Fruit fly (Drosophila melanogaster) whole organism, embryonic: ENCODE results near the gene Cip4.

Experiments used
- Asciz ChIP-seq: fragments of 200-800 bp; sonication (Bioruptor generic); optimal IDR thresholded peaks from 2 replicates; lab custom pipeline; 2017; ENCODE audit warnings: missing biosample characterization, mild to moderate bottlenecking, missing genetic modification characterization, missing genetic modification reagents
- CG11504 ChIP-seq: fragments of 200-800 bp; sonication (Bioruptor generic); optimal IDR thresholded peaks from 3 replicates; lab custom pipeline; 2019; ENCODE audit warnings: missing biosample characterization, mild to moderate bottlenecking, missing genetic modification characterization, moderate library complexity
- CG11695 ChIP-seq: fragments of 200-800 bp; sonication (Bioruptor generic); IDR thresholded peaks from 3 replicates; pipeline ENCODE4 v1.3.6; 2022; ENCODE audit warnings: missing biosample characterization, missing genetic modification characterization
- CG12391 ChIP-seq: fragments of 200-800 bp; sonication (Bioruptor generic); optimal IDR thresholded peaks from 3 replicates; lab custom pipeline; 2018; ENCODE audit warnings: missing biosample characterization, mild to moderate bottlenecking, missing genetic modification characterization, moderate library complexity
- CG12769 ChIP-seq: fragments of 200-800 bp; sonication (Bioruptor generic); optimal IDR thresholded peaks from 2 replicates; lab custom pipeline; 2019; ENCODE audit warnings: missing biosample characterization, mild to moderate bottlenecking, missing genetic modification characterization, moderate library complexity
- CG13296 ChIP-seq: fragments of 200-800 bp; sonication (Bioruptor generic); optimal IDR thresholded peaks from 3 replicates; lab custom pipeline; 2018; ENCODE audit warnings: missing biosample characterization, mild to moderate bottlenecking, missing genetic modification characterization
- CG13424 ChIP-seq: fragments of 200-800 bp; sonication (Bioruptor generic); optimal IDR thresholded peaks from 2 replicates; lab custom pipeline; 2019; ENCODE audit warnings: missing biosample characterization, mild to moderate bottlenecking, missing genetic modification characterization, moderate library complexity
- CG15269 ChIP-seq: fragments of 200-800 bp; sonication (Bioruptor generic); optimal IDR thresholded peaks from 2 replicates; lab custom pipeline; 2018; ENCODE audit warnings: missing biosample characterization, mild to moderate bottlenecking, missing genetic modification characterization, moderate library complexity
- CG1647 ChIP-seq: fragments of 200-800 bp; sonication (Bioruptor generic); optimal IDR thresholded peaks from 3 replicates; lab custom pipeline; 2016; ENCODE audit warnings: missing biosample characterization, missing genetic modification characterization
- CG18262 ChIP-seq: fragments of 200-800 bp; optimal IDR thresholded peaks from 3 replicates; lab custom pipeline; 2019; ENCODE audit warnings: missing biosample characterization, mild to moderate bottlenecking, missing genetic modification characterization, moderate library complexity
- CG2116 ChIP-seq: fragments of 200-800 bp; sonication (Bioruptor generic); optimal IDR thresholded peaks from 3 replicates; lab custom pipeline; 2018; ENCODE audit warnings: missing biosample characterization, mild to moderate bottlenecking, missing genetic modification characterization
- CG2120 ChIP-seq: fragments of 200-800 bp; sonication (Bioruptor generic); optimal IDR thresholded peaks from 3 replicates; lab custom pipeline; 2016; ENCODE audit warnings: missing biosample characterization, missing genetic modification characterization
- CG31441 ChIP-seq: fragments of 200-800 bp; sonication (Bioruptor generic); IDR thresholded peaks from 2 replicates; pipeline ENCODE4 v1.3.6; 2022; ENCODE audit warnings: missing biosample characterization, missing genetic modification characterization
- CG3281 ChIP-seq: fragments of 200-800 bp; sonication (Bioruptor generic); optimal IDR thresholded peaks from 3 replicates; lab custom pipeline; 2017; ENCODE audit warnings: missing biosample characterization, mild to moderate bottlenecking, missing genetic modification characterization
- CG34376 ChIP-seq: fragments of 200-800 bp; sonication (Bioruptor generic); optimal IDR thresholded peaks from 2 replicates; lab custom pipeline; 2018; ENCODE audit warnings: missing biosample characterization, mild to moderate bottlenecking, missing genetic modification characterization
- CG7556 ChIP-seq: fragments of 200-800 bp; sonication (Bioruptor generic); optimal IDR thresholded peaks from 2 replicates; lab custom pipeline; 2017; ENCODE audit warnings: missing biosample characterization, mild to moderate bottlenecking, missing genetic modification characterization
- CG7839 ChIP-seq: fragments of 200-800 bp; sonication (Bioruptor generic); optimal IDR thresholded peaks from 3 replicates; lab custom pipeline; 2018; ENCODE audit warnings: missing biosample characterization, mild to moderate bottlenecking, missing genetic modification characterization, moderate library complexity
- CG8290 ChIP-seq, 3 experiments: fragments of 200-800 bp; sonication (Bioruptor generic); optimal IDR thresholded peaks; 2 replicates each; lab custom pipeline; 2016 to 2019; ENCODE audit warnings: missing biosample characterization in 3 of 3, missing genetic modification characterization in 3 of 3, mild to moderate bottlenecking in 2 of 3, moderate library complexity in 1 of 3
- CG8388 ChIP-seq: fragments of 200-800 bp; sonication (Bioruptor generic); optimal IDR thresholded peaks from 2 replicates; lab custom pipeline; 2019; ENCODE audit warnings: missing biosample characterization, mild to moderate bottlenecking, missing genetic modification characterization, moderate library complexity
- CG8924 ChIP-seq: fragments of 200-800 bp; optimal IDR thresholded peaks from 3 replicates; lab custom pipeline; 2019; ENCODE audit warnings: missing biosample characterization, mild to moderate bottlenecking, missing genetic modification characterization, moderate library complexity
- CG9437 ChIP-seq: fragments of 200-800 bp; sonication (Bioruptor generic); optimal IDR thresholded peaks from 2 replicates; lab custom pipeline; 2018; ENCODE audit warnings: missing biosample characterization, mild to moderate bottlenecking, missing genetic modification characterization
- CoRest ChIP-seq: fragments of 200-800 bp; sonication (Bioruptor generic); optimal IDR thresholded peaks from 3 replicates; lab custom pipeline; 2018; ENCODE audit warnings: missing biosample characterization, mild to moderate bottlenecking, missing genetic modification characterization, moderate library complexity
- CrebB ChIP-seq: fragments of 200-800 bp; sonication (Bioruptor generic); optimal IDR thresholded peaks from 3 replicates; lab custom pipeline; 2018; ENCODE audit warnings: missing biosample characterization, mild to moderate bottlenecking, missing genetic modification characterization
- Deaf1 ChIP-seq: fragments of 200-800 bp; optimal IDR thresholded peaks from 3 replicates; lab custom pipeline; 2019; ENCODE audit warnings: missing biosample characterization, mild to moderate bottlenecking, missing genetic modification characterization, moderate library complexity
- Dp ChIP-seq: fragments of 200-800 bp; sonication (Bioruptor generic); optimal IDR thresholded peaks from 2 replicates; lab custom pipeline; 2018; ENCODE audit warnings: missing biosample characterization, mild to moderate bottlenecking, missing genetic modification characterization, moderate library complexity
- H15 ChIP-seq: fragments of 200-800 bp; sonication (Bioruptor generic); IDR thresholded peaks from 3 replicates; pipeline ENCODE4 v1.3.6; 2022; ENCODE audit warnings: missing biosample characterization, missing genetic modification characterization
- Max ChIP-seq: fragments of 200-800 bp; sonication (Bioruptor generic); optimal IDR thresholded peaks from 2 replicates; lab custom pipeline; 2016; ENCODE audit warnings: missing biosample characterization, mild to moderate bottlenecking, missing genetic modification characterization
- Med ChIP-seq: fragments of 200-800 bp; sonication (Bioruptor generic); peaks from one replicate; lab custom pipeline; 2016; ENCODE audit warnings: missing biosample characterization, missing genetic modification characterization, mild to moderate bottlenecking, inconsistent platforms, moderate library complexity
- Nf-YB ChIP-seq: fragments of 200-800 bp; sonication (Bioruptor generic); optimal IDR thresholded peaks from 3 replicates; lab custom pipeline; 2019; ENCODE audit warnings: missing biosample characterization, mild to moderate bottlenecking, missing genetic modification characterization, moderate library complexity
- Rx ChIP-seq: fragments of 200-800 bp; sonication (Bioruptor generic); IDR thresholded peaks from 2 replicates; pipeline ENCODE4 v1.3.6; 2022; ENCODE audit warnings: missing biosample characterization, missing genetic modification characterization
- Xbp1 ChIP-seq: fragments of 200-800 bp; sonication (Bioruptor generic); optimal IDR thresholded peaks from 3 replicates; lab custom pipeline; 2016; ENCODE audit warnings: missing biosample characterization, mild to moderate bottlenecking, missing genetic modification characterization
- Xrp1 ChIP-seq: fragments of 200-800 bp; sonication (Bioruptor generic); IDR thresholded peaks from 2 replicates; pipeline ENCODE4 v1.3.6; 2022; ENCODE audit warnings: missing biosample characterization, missing genetic modification characterization
- az2 ChIP-seq: fragments of 200-800 bp; sonication (Bioruptor generic); optimal IDR thresholded peaks from 3 replicates; lab custom pipeline; 2016; ENCODE audit warnings: missing biosample characterization, missing genetic modification characterization
- chif ChIP-seq, 2 experiments: fragments of 200-800 bp; sonication (Bioruptor generic); optimal IDR thresholded peaks; 3 replicates each; lab custom pipeline; 2016; ENCODE audit warnings: missing biosample characterization in 2 of 2, missing genetic modification characterization in 2 of 2
- dmrt11E ChIP-seq: fragments of 200-800 bp; sonication (Bioruptor generic); optimal IDR thresholded peaks from 3 replicates; lab custom pipeline; 2018; ENCODE audit warnings: missing biosample characterization, mild to moderate bottlenecking, missing genetic modification characterization, moderate library complexity
- dmrt99B ChIP-seq: fragments of 200-800 bp; sonication (Bioruptor generic); optimal IDR thresholded peaks from 2 replicates; lab custom pipeline; 2018; ENCODE audit warnings: missing biosample characterization, mild to moderate bottlenecking, missing genetic modification characterization, moderate library complexity
- dysf ChIP-seq: fragments of 200-800 bp; sonication (Bioruptor generic); IDR thresholded peaks from 3 replicates; pipeline ENCODE4 v1.3.6; 2022; ENCODE audit warnings: missing biosample characterization, missing genetic modification characterization
- exex ChIP-seq: fragments of 200-800 bp; sonication (Bioruptor generic); optimal IDR thresholded peaks from 4 replicates; lab custom pipeline; 2018; ENCODE audit warnings: missing biosample characterization, mild to moderate bottlenecking, missing genetic modification characterization, moderate library complexity
- fd3F ChIP-seq: fragments of 200-800 bp; sonication (Bioruptor generic); optimal IDR thresholded peaks from 2 replicates; lab custom pipeline; 2018; ENCODE audit warnings: missing biosample characterization, mild to moderate bottlenecking, missing genetic modification characterization, moderate library complexity
- lab ChIP-seq: fragments of 200-800 bp; sonication (Bioruptor generic); optimal IDR thresholded peaks from 3 replicates; lab custom pipeline; 2017; ENCODE audit warnings: missing biosample characterization, missing genetic modification characterization, mild to moderate bottlenecking, moderate library complexity, missing genetic modification reagents
- nmo ChIP-seq: fragments of 200-800 bp; sonication (Bioruptor generic); optimal IDR thresholded peaks from 2 replicates; lab custom pipeline; 2018; ENCODE audit warnings: missing biosample characterization, mild to moderate bottlenecking, missing genetic modification characterization, moderate library complexity
- odd ChIP-seq: fragments of 200-800 bp; sonication (Bioruptor generic); optimal IDR thresholded peaks from 2 replicates; lab custom pipeline; 2017; ENCODE audit warnings: missing biosample characterization, mild to moderate bottlenecking, missing genetic modification characterization
- row ChIP-seq: fragments of 200-800 bp; sonication (Bioruptor generic); IDR thresholded peaks from 3 replicates; pipeline ENCODE4 v1.3.6; 2022; ENCODE audit warnings: missing biosample characterization, missing genetic modification characterization
- run ChIP-seq: fragments of 200-800 bp; sonication (Bioruptor generic); optimal IDR thresholded peaks from 3 replicates; lab custom pipeline; 2018; ENCODE audit warnings: missing biosample characterization, mild to moderate bottlenecking, missing genetic modification characterization
- sens ChIP-seq: fragments of 200-800 bp; sonication (Bioruptor generic); peaks from one replicate; lab custom pipeline; 2016; ENCODE audit warnings: missing biosample characterization, missing genetic modification characterization
- sqz ChIP-seq: fragments of 200-800 bp; sonication (Bioruptor generic); optimal IDR thresholded peaks from 3 replicates; lab custom pipeline; 2018; ENCODE audit warnings: missing biosample characterization, mild to moderate bottlenecking, missing genetic modification characterization
- unpg ChIP-seq: fragments of 200-800 bp; sonication (Bioruptor generic); optimal IDR thresholded peaks from 3 replicates; lab custom pipeline; 2018; ENCODE audit warnings: missing biosample characterization, mild to moderate bottlenecking, missing genetic modification characterization, moderate library complexity
- wek ChIP-seq: fragments of 200-800 bp; sonication (Bioruptor generic); optimal IDR thresholded peaks from 3 replicates; lab custom pipeline; 2018; ENCODE audit warnings: missing biosample characterization, mild to moderate bottlenecking, missing genetic modification characterization, moderate library complexity

The Cip4 gene

DNA sequence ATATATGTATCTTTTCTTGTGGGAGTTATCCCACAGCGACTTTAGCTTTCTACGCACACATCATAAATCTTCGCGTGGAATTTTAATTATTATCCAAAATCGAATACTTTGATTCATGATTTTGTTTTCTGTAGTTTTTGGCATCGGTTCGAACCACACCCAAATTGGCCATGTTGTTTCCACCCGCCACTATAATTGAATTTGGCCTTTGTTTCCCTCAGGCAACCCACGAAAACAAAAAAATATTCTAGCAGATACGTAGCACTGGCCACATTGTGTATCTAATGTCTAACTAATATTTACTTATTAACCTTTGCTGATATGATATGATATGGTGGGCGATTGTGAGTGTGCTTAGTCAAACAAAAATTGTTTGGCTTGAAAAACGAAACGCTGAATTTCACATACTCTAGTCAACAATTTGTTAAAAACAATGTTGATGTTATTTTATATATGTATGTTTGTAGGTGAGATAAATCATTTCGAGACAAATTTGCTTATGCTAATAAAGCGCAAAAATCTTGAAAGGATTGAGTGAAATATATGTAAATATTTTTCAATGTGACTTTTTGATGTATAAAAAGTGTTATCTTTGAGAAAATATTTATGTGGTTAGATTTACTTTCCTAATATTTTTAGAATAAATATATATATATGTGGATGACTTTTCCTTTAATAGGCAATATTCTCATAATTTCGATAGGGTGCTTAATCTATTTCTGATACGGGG is 8.8 kb downstream of the Cip4 start (continued):
- TF ChIP-seq Xbp1 (GFP tag; lab: Kevin White, UChicago) (peak; percentile 10), az2 (GFP tag; lab: Kevin White, UChicago) (peak; percentile 8), CrebB (tag; lab: Kevin White, UChicago) (peak; percentile 40), Asciz (GFP tag; lab: Kevin White, UChicago) (peak; percentile 0), dmrt99B (tag; lab: Kevin White, UChicago) (peak; percentile 33), sqz (peak; percentile 11), Dp (no peak), odd (GFP tag; lab: Kevin White, UChicago) (peak; percentile 37), Med (GFP tag; lab: Kevin White, UChicago) (peak; percentile 28), Xrp1 (GFP tag; lab: Robert Waterston, UW) (0 out of 2 replicates have a peak, but pooled peaks have one; percentile 16), CG7839 (tag; lab: Kevin White, UChicago) (peak; percentile 36), H15 (GFP tag; lab: Robert Waterston, UW) (no peak), CG3281 (GFP tag; lab: Kevin White, UChicago) (peak; percentile 53), CG18262 (tag; lab: Kevin White, UChicago) (peak; percentile 57), Deaf1 (tag; lab: Kevin White, UChicago) (peak; percentile 7), CG8924 (tag; lab: Kevin White, UChicago) (peak; percentile 49), CG13424 (tag; lab: Kevin White, UChicago) (peak; percentile 45), CG8290 (GFP tag; optimal IDR thresholded peaks at IDR 0.05; lab: Kevin White, UChicago) (no peak), CG8290 (tag; optimal IDR thresholded peaks at IDR 0.05; lab: Kevin White, UChicago) (peak in 1 of 2 experiments; percentile 29), CG12769 (peak; percentile 46), Rx (GFP tag; lab: Robert Waterston, UW) (no peak), fd3F (peak; percentile 7), CG1647 (GFP tag; lab: Kevin White, UChicago) (no peak), wek (no peak), run (tag; lab: Kevin White, UChicago) (no peak), lab (peak; percentile 5), CG9437 (GFP tag; lab: Kevin White, UChicago) (peak; percentile 1), dysf (GFP tag; lab: Robert Waterston, UW) (0 out of 3 replicates have a peak, but pooled peaks have one; percentile 32), CG11695 (0 out of 3 replicates have a peak, but pooled peaks have one; percentile 27), exex (tag; lab: Kevin White, UChicago) (peak; percentile 27), Nf-YB (GFP tag; lab: Kevin White, UChicago) (peak; percentile 12), CG11504 (tag; lab: Kevin White, UChicago) (peak; percentile 64), CG31441 (GFP tag; lab: Robert Waterston, UW) (peak; percentile 50), chif (GFP tag; optimal IDR thresholded peaks at IDR 0.05; lab: Kevin White, UChicago) (no peak), CG15269 (tag; lab: Kevin White, UChicago) (peak; percentile 14), CG12391 (tag; lab: Kevin White, UChicago) (peak; percentile 45), CG2116 (no peak), unpg (peak; percentile 26), dmrt11E (tag; lab: Kevin White, UChicago) (peak; percentile 29), CG7556 (GFP tag; lab: Kevin White, UChicago) (peak; percentile 37), CG2120 (peak; percentile 22), sens (GFP tag; lab: Kevin White, UChicago) (peak; percentile 80), Max (GFP tag; lab: Kevin White, UChicago) (no peak), CG34376 (GFP tag; lab: Kevin White, UChicago) (no peak), CoRest (tag; lab: Kevin White, UChicago) (peak; percentile 69), nmo (GFP tag; lab: Kevin White, UChicago) (peak; percentile 55), row (GFP tag; lab: Robert Waterston, UW) (peak; percentile 45), CG13296 (GFP tag; lab: Kevin White, UChicago) (no peak), CG8388 (GFP tag; lab: Kevin White, UChicago) (peak; percentile 14)
